Fruit fly (Drosophila melanogaster) whole organism, pupa: ENCODE measurements around the gene COX4.

Experiments used
- CG10348 ChIP-seq: fragments of 200-800 bp; sonication (Bioruptor generic); IDR thresholded peaks from 2 replicates; pipeline ENCODE4 v1.3.6; 2022; ENCODE audit warnings: missing biosample characterization, missing genetic modification characterization
- CG12605 ChIP-seq: fragments of 200-800 bp; sonication (Bioruptor generic); IDR thresholded peaks from 2 replicates; pipeline ENCODE4 v1.3.6; 2022; ENCODE audit warnings: missing biosample characterization, missing genetic modification characterization
- CG13204 ChIP-seq: fragments of 200-800 bp; sonication (Bioruptor generic); optimal IDR thresholded peaks from 2 replicates; lab custom pipeline; 2018; ENCODE audit warnings: missing biosample characterization, mild to moderate bottlenecking, missing genetic modification characterization, moderate library complexity
- CG14655 ChIP-seq: fragments of 200-800 bp; sonication (Bioruptor generic); optimal IDR thresholded peaks from 3 replicates; lab custom pipeline; 2017; ENCODE audit warnings: mild to moderate bottlenecking, missing biosample characterization, missing genetic modification reagents, missing genetic modification characterization
- CG15710 ChIP-seq: fragments of 200-800 bp; sonication (Bioruptor generic); optimal IDR thresholded peaks from 2 replicates; lab custom pipeline; 2018; ENCODE audit warnings: missing biosample characterization, mild to moderate bottlenecking, missing genetic modification characterization, moderate library complexity
- CG17806 ChIP-seq: fragments of 200-800 bp; sonication (Bioruptor generic); optimal IDR thresholded peaks from 2 replicates; lab custom pipeline; 2018; ENCODE audit warnings: missing biosample characterization, mild to moderate bottlenecking, missing genetic modification characterization, moderate library complexity
- CG32121 ChIP-seq: fragments of 200-800 bp; sonication (Bioruptor generic); IDR thresholded peaks from 2 replicates; pipeline ENCODE4 v1.3.6; 2022; ENCODE audit warnings: missing biosample characterization, missing genetic modification characterization
- CG34367 ChIP-seq: fragments of 200-800 bp; sonication (Bioruptor generic); optimal IDR thresholded peaks from 2 replicates; lab custom pipeline; 2018; ENCODE audit warnings: missing biosample characterization, mild to moderate bottlenecking, missing genetic modification characterization
- CG4496 ChIP-seq: fragments of 200-800 bp; sonication (Bioruptor generic); IDR thresholded peaks from 3 replicates; pipeline ENCODE4 v1.3.6; 2022; ENCODE audit warnings: missing biosample characterization, missing genetic modification characterization
- CG8159 ChIP-seq: fragments of 200-800 bp; sonication (Bioruptor generic); optimal IDR thresholded peaks from 3 replicates; lab custom pipeline; 2018; ENCODE audit warnings: missing biosample characterization, mild to moderate bottlenecking, missing genetic modification characterization, moderate library complexity
- CG8301 ChIP-seq: fragments of 200-800 bp; sonication (Bioruptor generic); optimal IDR thresholded peaks from 2 replicates; lab custom pipeline; 2018; ENCODE audit warnings: missing biosample characterization, mild to moderate bottlenecking, missing genetic modification characterization
- CG9948 ChIP-seq: fragments of 200-800 bp; sonication (Bioruptor generic); optimal IDR thresholded peaks from 2 replicates; lab custom pipeline; 2018; ENCODE audit warnings: missing biosample characterization, mild to moderate bottlenecking, missing genetic modification characterization, moderate library complexity
- D1 ChIP-seq: fragments of 200-800 bp; sonication (Bioruptor generic); optimal IDR thresholded peaks from 2 replicates; lab custom pipeline; 2018; ENCODE audit warnings: missing biosample characterization, mild to moderate bottlenecking, missing genetic modification characterization, moderate library complexity
- EcR ChIP-seq: fragments of 200-800 bp; sonication (Bioruptor generic); optimal IDR thresholded peaks from 3 replicates; lab custom pipeline; 2019; ENCODE audit warnings: missing biosample characterization, missing genetic modification characterization, mild to moderate bottlenecking, moderate library complexity, missing genetic modification reagents
- Ets98B ChIP-seq: fragments of 200-800 bp; sonication (Bioruptor generic); IDR thresholded peaks from 2 replicates; pipeline ENCODE4 v1.3.6; 2022; ENCODE audit warnings: missing biosample characterization, missing genetic modification characterization
- Pif1A ChIP-seq: fragments of 200-800 bp; sonication (Bioruptor generic); optimal IDR thresholded peaks from 3 replicates; lab custom pipeline; 2016; ENCODE audit warnings: missing biosample characterization, missing genetic modification characterization
- Pif1B ChIP-seq: fragments of 200-800 bp; sonication (Bioruptor generic); optimal IDR thresholded peaks from 3 replicates; lab custom pipeline; 2016; ENCODE audit warnings: missing biosample characterization, missing genetic modification characterization
- Snoo ChIP-seq: fragments of 200-800 bp; sonication (Bioruptor generic); optimal IDR thresholded peaks from 3 replicates; lab custom pipeline; 2017; ENCODE audit warnings: missing biosample characterization, mild to moderate bottlenecking, missing genetic modification characterization, inconsistent platforms
- fd96Ca ChIP-seq: fragments of 200-800 bp; sonication (Bioruptor generic); IDR thresholded peaks from 3 replicates; pipeline ENCODE4 v1.3.6; 2022; ENCODE audit warnings: missing biosample characterization, missing genetic modification characterization
- gl ChIP-seq: fragments of 200-800 bp; sonication (Bioruptor generic); optimal IDR thresholded peaks from 2 replicates; lab custom pipeline; 2018; ENCODE audit warnings: missing biosample characterization, mild to moderate bottlenecking, missing genetic modification characterization
- rn ChIP-seq: fragments of 200-800 bp; sonication (Bioruptor generic); IDR thresholded peaks from 2 replicates; pipeline ENCODE4 v1.3.6; 2022; ENCODE audit warnings: missing biosample characterization, missing genetic modification characterization

The COX4 gene

dm6 chr2L:19930102-19930501 is 28.4 kb upstream of the COX4 start:
- TF ChIP-seq CG8159 (peak; percentile 33), fd96Ca (GFP tag; lab: Robert Waterston, UW) (no peak), D1 (tag; lab: Kevin White, UChicago) (no peak), CG9948 (tag; lab: Kevin White, UChicago) (peak; percentile 0), Snoo (tag; lab: Kevin White, UChicago) (no peak), Ets98B (no peak), Pif1A (GFP tag; lab: Kevin White, UChicago) (peak; percentile 6), CG12605 (GFP tag; lab: Robert Waterston, UW) (no peak), CG15710 (tag; lab: Kevin White, UChicago) (peak; percentile 38), CG10348 (GFP tag; lab: Robert Waterston, UW) (no peak), CG14655 (no peak), CG34367 (tag; lab: Kevin White, UChicago) (no peak), CG13204 (no peak), rn (GFP tag; lab: Robert Waterston, UW) (no peak), EcR (no peak), Pif1B (peak; percentile 25), gl (tag; lab: Kevin White, UChicago) (no peak), CG8301 (tag; lab: Kevin White, UChicago) (no peak), CG17806 (tag; lab: Kevin White, UChicago) (no peak), CG4496 (GFP tag; lab: Robert Waterston, UW) (peak; percentile 33; the same call in 1 of the 3 replicates), CG32121 (GFP tag; lab: Robert Waterston, UW) (no peak)
- TF ChIP-seq, all 21 proteins: peak for 6

DNA sequence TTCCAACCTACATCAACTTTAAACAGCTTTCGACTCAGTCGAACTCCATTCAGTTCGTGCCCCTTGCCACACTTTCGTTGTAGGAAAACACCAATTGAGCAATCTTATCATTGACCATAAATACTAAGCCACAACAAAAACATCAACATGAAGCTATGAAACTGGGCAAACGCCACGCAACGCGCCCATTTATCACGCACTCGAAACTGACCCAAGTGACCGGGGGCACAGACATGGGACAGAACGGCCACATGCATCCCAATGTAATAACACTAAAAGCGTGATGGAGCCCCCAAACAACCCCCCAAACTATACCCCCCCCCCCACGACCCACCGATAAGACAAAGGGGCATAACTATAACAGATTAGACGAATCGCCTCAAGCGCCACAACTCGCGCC is 26.0 kb upstream of the COX4 start:
- TF ChIP-seq Snoo (tag; lab: Kevin White, UChicago) (no peak), CG4496 (GFP tag; lab: Robert Waterston, UW) (no peak), CG8159 (no peak), CG8301 (tag; lab: Kevin White, UChicago) (no peak), CG14655 (no peak), CG15710 (tag; lab: Kevin White, UChicago) (no peak), gl (tag; lab: Kevin White, UChicago) (no peak), rn (GFP tag; lab: Robert Waterston, UW) (no peak), Ets98B (no peak), Pif1B (no peak), CG34367 (tag; lab: Kevin White, UChicago) (no peak)

- no peak for TF ChIP-seq gl (tag; lab: Kevin White, UChicago)
- no peak for TF ChIP-seq CG14655
- no peak for TF ChIP-seq CG8301 (tag; lab: Kevin White, UChicago)
- peak; percentile 69; the same call in 2 of the 3 replicates for TF ChIP-seq fd96Ca (GFP tag; lab: Robert Waterston, UW)
- peak; percentile 25 for TF ChIP-seq Pif1A (GFP tag; lab: Kevin White, UChicago)
- TF ChIP-seq CG17806 (tag; lab: Kevin White, UChicago) = no peak
- no peak for TF ChIP-seq CG10348 (GFP tag; lab: Robert Waterston, UW)
- TF ChIP-seq Pif1B = no peak
- TF ChIP-seq CG8159 = peak; percentile 30
- TF ChIP-seq CG13204 = peak; percentile 62
- TF ChIP-seq EcR = peak; percentile 75
- TF ChIP-seq CG9948 (tag; lab: Kevin White, UChicago) = peak; percentile 0
- peak; percentile 66 for TF ChIP-seq Ets98B
- TF ChIP-seq CG34367 (tag; lab: Kevin White, UChicago) = no peak
- no peak for TF ChIP-seq D1 (tag; lab: Kevin White, UChicago)
- TF ChIP-seq rn (GFP tag; lab: Robert Waterston, UW) = no peak
- TF ChIP-seq CG12605 (GFP tag; lab: Robert Waterston, UW) = 0 out of 2 replicates have a peak, but pooled peaks have one; percentile 31
- no peak for TF ChIP-seq Snoo (tag; lab: Kevin White, UChicago)
- TF ChIP-seq CG15710 (tag; lab: Kevin White, UChicago) = peak; percentile 12
- TF ChIP-seq CG32121 (GFP tag; lab: Robert Waterston, UW) = peak; percentile 34; the same call in 1 of the 2 replicates
- peak; percentile 69 for TF ChIP-seq CG4496 (GFP tag; lab: Robert Waterston, UW)
- TF ChIP-seq, all 21 proteins: peak for 11
Observed at dm6 chr2L:19935085-19935846, 23.2 kb upstream of the COX4 start.

- peak; percentile 55 for TF ChIP-seq CG32121 (GFP tag; lab: Robert Waterston, UW)
- TF ChIP-seq Pif1A (GFP tag; lab: Kevin White, UChicago) = peak; percentile 66
- TF ChIP-seq CG9948 (tag; lab: Kevin White, UChicago) = peak; percentile 55
- peak; percentile 71 for TF ChIP-seq CG14655
- TF ChIP-seq CG8301 (tag; lab: Kevin White, UChicago) = peak; percentile 61
- peak; percentile 57 for TF ChIP-seq CG15710 (tag; lab: Kevin White, UChicago)
- TF ChIP-seq CG17806 (tag; lab: Kevin White, UChicago) = peak; percentile 47
- peak; percentile 19 for TF ChIP-seq CG34367 (tag; lab: Kevin White, UChicago)
- TF ChIP-seq CG8159 = peak; percentile 65
- TF ChIP-seq rn (GFP tag; lab: Robert Waterston, UW) = 0 out of 2 replicates have a peak, but pooled peaks have one; percentile 38
- TF ChIP-seq CG4496 (GFP tag; lab: Robert Waterston, UW) = peak; percentile 55; the same call in 1 of the 3 replicates
- peak; percentile 77 for TF ChIP-seq fd96Ca (GFP tag; lab: Robert Waterston, UW)
Observed at dm6 chr2L:19936131-19936530, 22.4 kb upstream of the COX4 start.

dm6 chr2L:19937804-19938461 is 20.6 kb upstream of the COX4 start:
- TF ChIP-seq CG34367 (tag; lab: Kevin White, UChicago) = no peak
- TF ChIP-seq CG10348 (GFP tag; lab: Robert Waterston, UW) = no peak
- TF ChIP-seq fd96Ca (GFP tag; lab: Robert Waterston, UW) = no peak
- no peak for TF ChIP-seq CG15710 (tag; lab: Kevin White, UChicago)
- no peak for TF ChIP-seq D1 (tag; lab: Kevin White, UChicago)
- TF ChIP-seq CG4496 (GFP tag; lab: Robert Waterston, UW) = no peak
- TF ChIP-seq EcR = no peak
- no peak for TF ChIP-seq CG17806 (tag; lab: Kevin White, UChicago)
- TF ChIP-seq Pif1B = no peak
- no peak for TF ChIP-seq CG32121 (GFP tag; lab: Robert Waterston, UW)
- TF ChIP-seq CG9948 (tag; lab: Kevin White, UChicago) = no peak
- TF ChIP-seq CG8301 (tag; lab: Kevin White, UChicago) = no peak
- TF ChIP-seq gl (tag; lab: Kevin White, UChicago) = no peak
- no peak for TF ChIP-seq CG12605 (GFP tag; lab: Robert Waterston, UW)
- TF ChIP-seq Pif1A (GFP tag; lab: Kevin White, UChicago) = no peak
- TF ChIP-seq CG14655 = no peak
- no peak for TF ChIP-seq Ets98B
